Worm (Caenorhabditis elegans): ENCODE data around the gene T07G12.4.
"Not testable (repeated sequence)": the region's sequence is repeated elsewhere in the genome, so short reads cannot be mapped to it uniquely, and the experiment has no call there.

- TF ChIP-seq ama-1 (optimal IDR thresholded peaks at IDR 0.05); scrt-1 (GFP tag; IDR thresholded peaks at IDR 0.05); hmg-4 (GFP tag; optimal IDR thresholded peaks at IDR 0.05); ceh-13 (GFP tag; optimal IDR thresholded peaks at IDR 0.05); tra-4 (tag; optimal IDR thresholded peaks at IDR 0.05): not testable (repeated sequence)
- TF ChIP-seq tbx-37 (GFP tag; conservative IDR thresholded peaks at IDR 0.05) (0 out of 2 replicates have a peak, but pooled peaks have one; percentile 10), flt-1 (GFP tag; IDR thresholded peaks at IDR 0.05) (peak; percentile 70)
These were observed 10.1 kb upstream of the T07G12.4 start for ce11 chrIV:10548546-10548945.
